Worm (Caenorhabditis elegans): ENCODE measurements around the gene wdr-5.1.

Gene wdr-5.1

ce11 chrIII:3743367-3743766 is 38.3 kb downstream of the wdr-5.1 start:
- TF ChIP-seq ets-4 (GFP tag; optimal IDR thresholded peaks at IDR 0.05) (no peak), F23B12.7 (tag; optimal IDR thresholded peaks at IDR 0.05; ENCODE audit: insufficient read depth) (no peak), ceh-91 (GFP tag; IDR thresholded peaks at IDR 0.05) (no peak), F49E8.2 (tag; optimal IDR thresholded peaks at IDR 0.05; ENCODE audit: insufficient read depth) (no peak)

ce11 chrIII:3745138-3745537 is 40.1 kb downstream of the wdr-5.1 start, which contains the start of gene lin-48:
TSS of gene lin-48 (plus strand) at chrIII:3745438.
- no peak for TF ChIP-seq aptf-2 (GFP tag; conservative IDR thresholded peaks at IDR 0.05)

All from whole organism, young adult.